Fruit fly (Drosophila melanogaster) ovary, adult (tissue): ENCODE data around the gene CG42764.

Experiments used
- CG17801 ChIP-seq: fragments of 200-800 bp; optimal IDR thresholded peaks from 2 replicates; lab custom pipeline; 2019; ENCODE audit warnings: missing biosample characterization, mild to moderate bottlenecking, missing genetic modification characterization, moderate library complexity; ENCODE audit not compliant: partially characterized antibody

Gene CG42764

DNA sequence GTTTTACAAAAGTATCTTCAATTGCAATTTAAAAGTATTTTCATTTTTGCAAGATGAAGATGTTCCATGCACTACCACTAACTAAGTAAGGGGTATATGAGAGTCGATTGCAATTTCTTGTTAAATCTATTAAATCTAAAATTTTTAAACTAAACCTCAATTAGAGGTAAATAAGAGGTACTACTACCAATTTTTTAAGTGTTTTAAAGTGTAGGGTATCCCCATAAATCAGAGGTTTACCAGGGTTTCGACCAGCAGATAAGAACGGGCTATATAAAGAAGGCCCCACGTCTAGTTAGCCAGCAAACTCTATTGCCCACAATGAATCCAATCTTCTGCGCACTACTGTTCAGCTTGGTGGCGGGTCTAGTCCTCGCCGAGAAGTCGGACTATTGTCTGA is 5.5 kb downstream of the CG42764 start, which contains the start of gene mag:
Gene mag (plus strand): TSS at position 301 of the 400 bp plus-strand sequence.
- TF ChIP-seq CG17801 (GFP tag; lab: Kevin White, UChicago) = no peak

DNA sequence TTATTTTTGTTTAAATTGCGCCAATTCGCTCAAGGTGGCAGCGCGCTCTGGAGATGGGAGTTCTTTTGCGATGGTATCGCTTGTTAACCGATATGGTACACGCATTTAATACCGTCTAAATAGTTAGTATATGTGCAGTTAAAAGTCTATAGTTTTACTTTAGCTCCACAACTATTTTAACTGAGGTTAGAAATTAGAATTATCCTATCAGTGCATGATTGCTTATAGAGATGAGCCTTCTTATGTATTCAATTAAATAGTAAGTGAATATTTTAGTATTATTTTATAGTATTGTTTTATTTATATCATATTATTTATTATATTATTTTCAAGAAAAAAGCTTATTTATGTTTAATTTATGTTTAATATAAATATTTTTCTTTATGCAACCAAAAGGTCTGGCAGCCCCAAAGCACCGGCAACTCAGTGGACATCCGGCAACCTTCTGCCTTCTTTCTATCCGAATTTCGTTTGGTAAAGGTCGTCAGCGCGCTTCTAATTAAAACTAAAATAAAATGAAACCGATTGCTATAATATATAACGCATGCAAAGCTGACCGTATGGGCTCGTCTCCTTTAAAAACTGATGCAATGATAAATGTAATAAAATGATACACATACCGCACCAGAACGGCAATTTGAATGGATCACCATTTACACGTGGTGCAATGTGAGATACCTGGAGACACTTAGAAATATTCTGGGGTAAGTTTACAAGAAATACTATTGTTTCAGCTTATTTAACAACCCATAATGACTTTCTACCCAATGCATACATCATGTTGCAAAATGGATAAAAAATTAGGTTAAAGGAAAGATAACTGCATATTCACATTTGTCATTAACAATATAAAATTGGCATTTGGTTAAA is 12.8 kb downstream of the CG42764 start, which contains the start of gene CG5199:
Gene CG5199 (minus strand): TSS at position 52 of the 870 bp plus-strand sequence.
- peak; percentile 67 for TF ChIP-seq CG17801 (GFP tag; lab: Kevin White, UChicago)

DNA sequence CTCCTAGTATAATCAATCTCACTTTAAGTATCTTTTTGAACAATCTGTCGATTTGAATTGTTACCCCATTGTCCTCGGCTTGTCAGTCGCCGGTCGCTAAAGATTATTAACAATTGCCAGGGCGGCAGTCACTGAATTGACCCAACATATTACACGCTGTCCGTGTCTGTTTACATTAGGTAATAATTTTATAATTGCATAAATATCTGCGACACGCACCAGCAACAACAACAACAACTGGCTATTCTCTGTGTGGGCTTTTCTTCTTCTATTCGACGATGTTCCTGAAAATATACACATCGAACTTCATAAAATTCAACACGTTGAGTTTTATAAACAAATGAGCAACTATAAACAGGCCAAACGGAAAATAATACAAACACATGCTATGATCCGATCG is 17.1 kb downstream of the CG42764 start:
- TF ChIP-seq CG17801 (GFP tag; lab: Kevin White, UChicago) = no peak

DNA sequence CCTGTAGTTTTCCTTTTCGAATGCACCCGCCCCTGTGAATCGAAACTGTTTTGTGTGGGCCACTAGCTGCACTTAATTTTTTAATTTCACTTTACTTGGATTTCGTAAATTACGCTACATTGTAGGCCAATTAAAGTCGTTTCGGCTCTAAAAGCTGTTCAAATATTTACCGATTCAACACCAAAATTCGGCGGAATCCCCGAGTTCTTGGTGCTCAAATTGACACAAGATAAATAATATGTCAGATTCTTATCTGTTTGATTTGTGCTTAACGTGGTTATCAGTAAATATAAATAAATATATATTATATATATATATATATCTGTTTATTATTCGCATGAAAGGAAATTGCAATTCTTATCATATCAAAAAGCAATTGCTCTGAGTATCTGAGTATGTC is 17.9 kb downstream of the CG42764 start:
- no peak for TF ChIP-seq CG17801 (GFP tag; lab: Kevin White, UChicago)

DNA sequence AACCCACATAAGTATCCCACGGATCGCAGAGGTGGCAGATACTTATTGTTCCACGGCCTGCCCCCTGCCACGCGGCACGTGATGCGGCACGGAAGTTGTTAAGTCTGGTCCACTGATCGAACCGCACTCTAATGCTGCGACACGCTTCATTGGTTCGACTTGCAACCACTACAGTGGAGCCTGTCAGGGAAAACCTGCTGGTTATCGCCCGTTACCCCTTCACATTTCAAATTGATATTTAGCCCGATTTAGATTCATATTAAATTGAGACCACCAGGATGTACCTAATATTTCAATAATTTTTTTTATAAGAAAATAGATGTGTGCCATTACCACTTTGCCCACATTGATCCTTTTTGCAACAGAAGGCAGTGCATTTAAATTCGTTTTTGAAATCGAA is 18.5 kb downstream of the CG42764 start:
- no peak for TF ChIP-seq CG17801 (GFP tag; lab: Kevin White, UChicago)

DNA sequence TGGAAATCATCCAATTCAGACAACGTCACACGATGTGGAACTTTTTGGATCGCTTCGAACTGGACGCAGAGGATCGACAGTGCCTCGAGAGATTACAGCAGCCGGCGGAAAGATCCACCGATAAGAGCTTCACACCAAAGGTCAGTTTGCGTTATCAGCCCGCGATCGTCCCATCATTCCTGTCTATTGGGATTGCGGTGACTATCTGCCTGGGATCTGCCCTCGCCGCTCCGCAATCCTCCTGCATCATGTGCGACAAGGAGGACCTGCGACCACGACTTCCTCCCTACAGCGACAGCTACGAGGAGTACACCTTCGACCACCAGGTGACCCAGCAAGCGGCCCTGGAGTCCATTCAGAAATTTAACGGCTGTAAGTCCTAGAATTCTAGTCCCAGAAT is 19.8 kb downstream of the CG42764 start:
- no peak for TF ChIP-seq CG17801 (GFP tag; lab: Kevin White, UChicago)

DNA sequence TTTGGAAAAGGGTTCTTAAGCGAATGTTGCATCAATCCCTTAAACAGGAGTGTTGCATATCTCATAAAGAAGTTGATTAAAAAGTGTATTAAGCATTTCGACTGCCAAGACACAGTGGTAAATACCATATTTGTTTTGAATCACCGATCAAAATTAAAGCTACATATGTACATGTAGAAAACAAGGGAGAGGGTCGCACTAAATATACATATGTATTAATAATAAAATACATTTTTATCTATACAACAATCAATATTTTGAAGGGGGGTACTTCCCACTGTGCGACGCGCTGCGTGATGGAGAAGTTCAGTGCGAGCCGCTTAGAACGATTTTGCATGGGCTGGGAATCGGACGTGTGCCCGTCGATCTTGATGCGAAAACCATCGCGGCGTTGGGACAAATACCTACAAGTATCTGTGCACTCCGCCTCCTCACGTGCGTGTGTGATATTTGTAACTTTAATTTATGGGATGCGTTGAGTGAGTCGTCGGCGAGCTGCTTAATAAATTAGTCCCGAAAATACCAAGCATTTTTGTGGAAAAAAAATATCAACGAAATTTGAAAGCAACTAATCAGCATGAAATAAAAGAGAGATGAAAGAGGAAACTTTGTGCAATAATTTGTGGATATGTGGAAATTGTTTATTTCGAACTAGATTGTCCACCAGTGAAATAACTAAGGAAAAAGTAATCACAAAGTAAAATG is 20.9 kb downstream of the CG42764 start:
- peak; percentile 69 for TF ChIP-seq CG17801 (GFP tag; lab: Kevin White, UChicago)

DNA sequence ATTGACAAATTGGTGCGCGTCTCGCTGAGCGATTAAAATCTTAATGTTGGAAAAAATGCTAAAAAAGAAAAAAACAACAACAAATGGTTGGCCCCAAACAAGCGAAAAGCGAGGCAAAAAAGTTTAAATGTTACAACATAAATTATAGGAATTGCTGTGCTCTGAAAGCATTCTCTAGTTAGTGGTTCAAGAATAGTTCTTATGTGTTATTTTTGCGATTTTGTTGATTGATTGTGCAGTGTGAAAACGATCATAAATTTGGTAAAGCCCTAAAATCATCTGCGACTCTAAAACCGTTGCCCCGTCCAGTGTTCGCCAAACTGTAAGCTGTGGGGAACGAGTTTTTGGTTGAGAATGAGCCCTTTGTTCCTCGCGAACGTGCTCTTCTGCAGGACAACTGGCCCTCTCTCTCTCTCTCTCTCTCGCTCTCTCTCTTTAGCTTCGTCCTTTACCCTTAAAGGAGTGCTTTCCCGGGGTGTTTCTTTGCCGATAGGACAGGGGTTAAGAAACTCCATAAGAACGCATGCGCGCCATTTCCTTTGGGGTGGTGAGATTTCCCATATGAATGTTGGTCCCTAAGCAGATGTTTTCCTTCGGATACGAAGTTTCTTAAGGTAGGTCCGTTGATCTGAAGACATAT is 23.0 kb downstream of the CG42764 start:
- TF ChIP-seq CG17801 (GFP tag; lab: Kevin White, UChicago) = no peak

DNA sequence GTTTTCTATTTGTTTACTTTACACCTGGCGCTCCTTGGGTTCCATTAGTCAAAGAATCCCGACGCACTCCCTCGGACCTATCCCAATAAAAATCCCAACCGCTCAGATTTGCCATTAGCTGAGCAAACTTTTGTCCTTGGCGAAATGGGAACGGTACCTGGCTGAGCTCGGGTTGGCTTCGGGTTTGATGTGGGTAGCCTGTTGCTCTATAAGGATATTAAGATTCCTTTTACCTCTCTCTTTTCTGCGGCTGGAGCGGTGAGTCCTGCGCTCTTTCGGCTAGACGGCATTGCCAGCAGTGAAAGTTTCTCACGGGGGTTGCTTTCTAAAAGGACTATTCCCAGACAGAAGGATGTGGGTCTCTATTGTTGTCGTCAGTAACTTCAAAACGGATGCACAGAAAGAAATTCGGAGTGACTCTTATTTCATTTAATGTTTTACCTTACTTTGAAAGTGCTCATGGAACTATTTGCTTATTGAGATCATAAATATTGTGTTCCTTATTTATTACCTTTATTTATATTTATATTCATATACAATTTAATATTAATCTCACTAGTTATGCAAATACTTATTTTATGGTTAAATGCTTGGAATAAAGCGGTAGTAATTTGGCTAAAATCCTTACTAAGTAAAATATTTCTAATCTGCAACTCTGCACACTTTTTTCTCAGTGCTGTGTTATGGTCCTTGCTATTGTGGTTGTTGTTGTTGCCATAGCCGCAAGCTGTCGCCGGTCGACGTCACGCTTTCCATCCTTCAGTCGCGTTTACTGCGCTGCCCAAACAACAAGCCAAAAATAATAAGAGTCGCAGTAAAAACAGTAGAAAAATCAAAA is 24.0 kb downstream of the CG42764 start, which contains the start of gene CG5910:
Gene CG5910 (plus strand): TSS at position 788 of the 838 bp plus-strand sequence.
- no peak for TF ChIP-seq CG17801 (GFP tag; lab: Kevin White, UChicago)

DNA sequence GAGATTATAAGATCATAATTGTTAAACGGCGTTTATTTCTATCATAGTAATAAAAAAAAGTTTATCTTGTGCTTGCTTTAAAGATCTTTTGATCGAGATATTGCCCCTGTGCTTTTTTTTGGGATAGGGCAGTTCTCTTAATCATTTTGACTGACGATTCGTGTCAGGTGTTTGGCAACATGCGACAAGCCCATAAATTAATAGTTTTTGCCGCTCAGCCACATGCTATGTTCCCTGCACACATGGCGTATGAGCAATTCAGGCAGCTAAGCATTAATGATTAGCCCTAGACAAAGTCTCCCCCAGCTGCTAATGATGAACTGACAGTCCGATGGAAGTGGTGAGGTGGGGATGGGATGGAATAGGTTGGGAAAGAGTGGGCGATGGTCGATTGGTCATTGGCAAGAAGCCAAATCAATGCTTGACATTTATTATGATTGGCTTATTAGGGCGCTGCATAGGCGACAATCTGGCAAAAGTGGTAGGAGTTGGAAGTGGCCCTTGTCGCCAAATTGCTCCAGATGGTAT is 24.9 kb downstream of the CG42764 start:
- TF ChIP-seq CG17801 (GFP tag; lab: Kevin White, UChicago) = no peak

DNA sequence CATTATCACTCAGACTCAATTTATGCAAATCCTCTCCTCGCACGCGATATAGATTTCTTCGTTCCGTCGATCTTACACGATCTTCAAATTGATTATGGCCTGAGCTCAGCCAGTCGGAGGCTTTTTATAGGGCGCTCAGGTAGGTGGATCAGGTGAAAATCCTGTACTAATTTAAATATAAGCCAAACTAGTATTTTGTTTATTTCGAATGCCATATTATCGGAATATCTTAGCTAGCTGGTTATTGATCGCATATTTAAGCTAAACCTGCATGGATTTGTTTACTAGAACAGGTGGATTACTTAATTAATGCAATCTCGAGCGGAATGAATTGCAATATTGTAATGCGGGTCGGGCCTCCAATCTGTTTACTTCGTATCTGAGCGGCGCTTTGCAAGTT is 26.1 kb downstream of the CG42764 start, which contains the start of gene Hpd:
Gene Hpd (minus strand): TSS at position 101 of the 400 bp plus-strand sequence.
- no peak for TF ChIP-seq CG17801 (GFP tag; lab: Kevin White, UChicago)

DNA sequence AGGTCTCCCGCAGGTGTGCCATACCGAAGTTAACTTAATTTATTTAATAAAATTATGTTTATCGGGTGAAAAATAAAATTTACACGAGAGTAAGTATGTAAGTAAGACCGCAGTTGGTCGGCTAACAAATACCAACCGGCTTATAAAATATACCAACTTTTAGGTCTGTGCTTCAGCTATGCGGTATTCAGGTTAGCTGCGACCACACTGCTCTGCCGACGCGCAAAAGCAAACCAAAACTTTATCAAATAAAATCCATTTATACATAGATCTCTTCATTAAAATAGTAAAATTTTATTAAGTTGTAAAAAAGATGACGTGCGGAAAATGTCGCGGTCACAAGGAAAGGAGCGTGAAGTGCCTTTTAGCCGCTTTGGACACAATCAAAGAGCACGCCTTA is 29.8 kb downstream of the CG42764 start, which contains the start of the genes mRpL15 and CtIP:
Gene mRpL15 (minus strand): TSS at position 141 of the 400 bp plus-strand sequence.
Gene CtIP (plus strand): TSS at position 182 of the 400 bp plus-strand sequence.
- TF ChIP-seq CG17801 (GFP tag; lab: Kevin White, UChicago) = peak; percentile 5

DNA sequence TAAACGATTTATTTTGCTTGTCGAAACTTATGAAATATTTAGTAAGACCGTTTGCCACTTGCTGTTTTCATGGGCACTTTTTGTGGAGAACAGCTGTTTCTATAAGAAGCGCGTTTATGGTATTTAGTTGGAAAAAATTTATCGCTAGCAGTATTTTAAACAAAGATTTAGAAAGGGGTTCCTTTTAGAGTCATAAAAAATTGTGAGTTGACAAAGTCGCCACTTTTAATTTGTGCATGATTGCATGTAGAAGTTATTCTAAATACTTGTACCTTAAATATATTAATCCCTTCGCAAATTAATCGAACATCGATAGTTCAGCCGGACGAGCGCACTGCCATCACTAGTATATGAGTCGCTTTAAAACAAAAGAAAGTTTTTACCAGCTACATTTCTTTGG is 33.5 kb downstream of the CG42764 start, which contains the start of the genes Las and Psn:
Gene Las (minus strand): TSS at position 65 of the 400 bp plus-strand sequence.
Gene Psn (plus strand): TSS at position 172 of the 400 bp plus-strand sequence.
- TF ChIP-seq CG17801 (GFP tag; lab: Kevin White, UChicago) = peak; percentile 10
